Worm (Caenorhabditis elegans) whole organism, L3 larva: ENCODE measurements around the gene smc-4.
A peak's percentile ranks its signal among the peaks of the same experiment; 100 is the strongest.

Source experiments
- R02D3.7 ChIP-seq: fragments of 150-350 bp; optimal IDR thresholded peaks from 2 replicates; lab custom pipeline; 2014; ENCODE audit warnings: missing biosample characterization, missing genetic modification characterization
- ZK546.5 ChIP-seq: sonication (generic microtip); optimal IDR thresholded peaks from 2 replicates; lab custom pipeline; 2017; ENCODE audit warnings: missing biosample characterization, missing genetic modification characterization
- aly-2 ChIP-seq: fragments of 150-350 bp; optimal IDR thresholded peaks from 2 replicates; lab custom pipeline; 2014; ENCODE audit warnings: missing biosample characterization, missing genetic modification characterization
- ama-1 ChIP-seq: fragments of 150-350 bp; optimal IDR thresholded peaks from 2 replicates; lab custom pipeline; 2018
- ceh-16 ChIP-seq: sonication (generic microtip); optimal IDR thresholded peaks from 2 replicates; lab custom pipeline; 2017; ENCODE audit warnings: missing biosample characterization, missing genetic modification characterization
- ceh-28 ChIP-seq: fragments of 150-350 bp; optimal IDR thresholded peaks from 2 replicates; lab custom pipeline; 2014; ENCODE audit warnings: missing biosample characterization, missing genetic modification reagents, missing genetic modification characterization
- ceh-82 ChIP-seq: fragments of 150-350 bp; optimal IDR thresholded peaks from 2 replicates; lab custom pipeline; 2014; ENCODE audit warnings: missing biosample characterization, missing genetic modification characterization
- ceh-9 ChIP-seq: sonication (generic microtip); optimal IDR thresholded peaks from 2 replicates; lab custom pipeline; 2018; ENCODE audit warnings: missing biosample characterization, missing genetic modification characterization
- daf-12 ChIP-seq: fragments of 150-350 bp; optimal IDR thresholded peaks from 2 replicates; lab custom pipeline; 2014; ENCODE audit warnings: missing biosample characterization, missing genetic modification reagents, missing genetic modification characterization
- egl-27 ChIP-seq: sonication (generic microtip); optimal IDR thresholded peaks from 4 replicates; lab custom pipeline; 2017; ENCODE audit warnings: missing biosample characterization, missing genetic modification reagents, missing genetic modification characterization
- egl-5 ChIP-seq: fragments of 150-350 bp; optimal IDR thresholded peaks from 2 replicates; lab custom pipeline; 2017; ENCODE audit warnings: missing biosample characterization, missing genetic modification reagents, missing genetic modification characterization, inconsistent platforms
- elt-1 ChIP-seq: fragments of 150-350 bp; optimal IDR thresholded peaks from 2 replicates; lab custom pipeline; 2014; ENCODE audit warnings: missing biosample characterization, missing genetic modification characterization
- elt-2 ChIP-seq: sonication (generic microtip); optimal IDR thresholded peaks from 2 replicates; lab custom pipeline; 2016; ENCODE audit warnings: missing genetic modification reagents, mild to moderate bottlenecking, missing genetic modification characterization, missing compliant biosample characterization
- elt-3 ChIP-seq, 3 experiments: fragments of 150-350 bp in 1 of 3; sonication (generic microtip) in 2 of 3; optimal IDR thresholded peaks; 2 replicates in 2 of 3; 4 replicates in 1 of 3; lab custom pipeline; 2014 to 2017; ENCODE audit warnings: missing biosample characterization in 3 of 3, missing genetic modification characterization in 3 of 3
- eor-1 ChIP-seq, 2 experiments: fragments of 150-350 bp; optimal IDR thresholded peaks; 2 replicates each; lab custom pipeline; 2014 to 2018; ENCODE audit warnings: missing biosample characterization in 2 of 2, missing genetic modification characterization in 2 of 2
- fkh-10 ChIP-seq: sonication (generic microtip); optimal IDR thresholded peaks from 2 replicates; lab custom pipeline; 2017; ENCODE audit warnings: missing biosample characterization, missing genetic modification reagents, missing genetic modification characterization
- fkh-2 ChIP-seq: fragments of 150-350 bp; optimal IDR thresholded peaks from 2 replicates; lab custom pipeline; 2014; ENCODE audit warnings: missing biosample characterization, missing genetic modification reagents, missing genetic modification characterization
- fos-1 ChIP-seq: fragments of 150-350 bp; optimal IDR thresholded peaks from 2 replicates; lab custom pipeline; 2014; ENCODE audit warnings: missing biosample characterization, missing genetic modification characterization
- hmg-11 ChIP-seq: sonication (generic microtip); optimal IDR thresholded peaks from 2 replicates; lab custom pipeline; 2016; ENCODE audit warnings: missing genetic modification characterization, missing compliant biosample characterization
- jun-1 ChIP-seq: fragments of 150-350 bp; optimal IDR thresholded peaks from 2 replicates; lab custom pipeline; 2014; ENCODE audit warnings: missing biosample characterization, missing genetic modification reagents, missing genetic modification characterization
- lin-15B ChIP-seq: fragments of 150-350 bp; optimal IDR thresholded peaks from 2 replicates; lab custom pipeline; 2014; ENCODE audit warnings: missing biosample characterization, missing genetic modification characterization
- lin-39 ChIP-seq: fragments of 150-350 bp; optimal IDR thresholded peaks from 2 replicates; lab custom pipeline; 2018; ENCODE audit warnings: missing biosample characterization, missing genetic modification reagents, missing genetic modification characterization
- lsy-12 ChIP-seq: sonication (generic microtip); optimal IDR thresholded peaks from 2 replicates; lab custom pipeline; 2016; ENCODE audit warnings: mild to moderate bottlenecking, missing genetic modification characterization, missing compliant biosample characterization
- mdl-1 ChIP-seq: fragments of 150-350 bp; optimal IDR thresholded peaks from 2 replicates; lab custom pipeline; 2014; ENCODE audit warnings: missing biosample characterization, missing genetic modification characterization
- mml-1 ChIP-seq: fragments of 150-350 bp; sonication (generic microtip); optimal IDR thresholded peaks from 3 replicates; lab custom pipeline; 2014; ENCODE audit warnings: missing biosample characterization, missing genetic modification characterization
- nfya-1 ChIP-seq: sonication (generic microtip); optimal IDR thresholded peaks from 2 replicates; lab custom pipeline; 2017; ENCODE audit warnings: missing genetic modification characterization, mild to moderate bottlenecking, missing compliant biosample characterization, antibody characterized with exemption, moderate library complexity; ENCODE audit not compliant: insufficient read depth
- nhr-11 ChIP-seq: fragments of 150-350 bp; optimal IDR thresholded peaks from 2 replicates; lab custom pipeline; 2014; ENCODE audit warnings: missing biosample characterization, missing genetic modification characterization
- nhr-12 ChIP-seq: fragments of 150-350 bp; optimal IDR thresholded peaks from 2 replicates; lab custom pipeline; 2014; ENCODE audit warnings: missing biosample characterization, missing genetic modification characterization
- nhr-23 ChIP-seq: fragments of 150-350 bp; optimal IDR thresholded peaks from 2 replicates; lab custom pipeline; 2014; ENCODE audit warnings: missing biosample characterization, missing genetic modification reagents, missing genetic modification characterization
- nhr-237 ChIP-seq: fragments of 150-350 bp; optimal IDR thresholded peaks from 2 replicates; lab custom pipeline; 2014; ENCODE audit warnings: missing biosample characterization, missing genetic modification characterization
- nhr-25 ChIP-seq: sonication (generic microtip); optimal IDR thresholded peaks from 2 replicates; lab custom pipeline; 2017; ENCODE audit warnings: missing biosample characterization, missing genetic modification characterization
- nhr-28 ChIP-seq: fragments of 150-350 bp; optimal IDR thresholded peaks from 2 replicates; lab custom pipeline; 2014; ENCODE audit warnings: missing biosample characterization, missing genetic modification characterization
- nhr-43 ChIP-seq: sonication (generic microtip); optimal IDR thresholded peaks from 2 replicates; lab custom pipeline; 2016; ENCODE audit warnings: mild to moderate bottlenecking, missing genetic modification characterization, missing compliant biosample characterization; ENCODE audit not compliant: poor library complexity, severe bottlenecking
- nhr-67 ChIP-seq: fragments of 150-350 bp; optimal IDR thresholded peaks from 2 replicates; lab custom pipeline; 2014; ENCODE audit warnings: missing biosample characterization, missing genetic modification characterization
- nhr-76 ChIP-seq: fragments of 150-350 bp; sonication (generic microtip); optimal IDR thresholded peaks from 5 replicates; lab custom pipeline; 2014; ENCODE audit warnings: missing biosample characterization, missing genetic modification characterization
- nhr-77 ChIP-seq: fragments of 150-350 bp; optimal IDR thresholded peaks from 2 replicates; lab custom pipeline; 2014; ENCODE audit warnings: missing biosample characterization, missing genetic modification characterization
- pha-4 ChIP-seq: fragments of 150-350 bp; optimal IDR thresholded peaks from 2 replicates; lab custom pipeline; 2014; ENCODE audit warnings: missing biosample characterization, missing genetic modification reagents, missing genetic modification characterization
- pqm-1 ChIP-seq: fragments of 150-350 bp; optimal IDR thresholded peaks from 2 replicates; lab custom pipeline; 2017; ENCODE audit warnings: missing biosample characterization, missing genetic modification characterization, inconsistent platforms
- sea-2 ChIP-seq: fragments of 150-350 bp; sonication (generic microtip); optimal IDR thresholded peaks from 4 replicates; lab custom pipeline; 2014; ENCODE audit warnings: missing biosample characterization, missing genetic modification reagents, missing genetic modification characterization
- skn-1 ChIP-seq: fragments of 150-350 bp; optimal IDR thresholded peaks from 2 replicates; lab custom pipeline; 2014; ENCODE audit warnings: missing biosample characterization, missing genetic modification characterization
- snpc-4 ChIP-seq: fragments of 150-350 bp; optimal IDR thresholded peaks from 2 replicates; lab custom pipeline; 2014; ENCODE audit warnings: missing biosample characterization, missing genetic modification characterization
- tbx-2 ChIP-seq: sonication (generic microtip); optimal IDR thresholded peaks from 2 replicates; lab custom pipeline; 2016; ENCODE audit warnings: mild to moderate bottlenecking, missing genetic modification characterization, missing compliant biosample characterization
- unc-39 ChIP-seq: sonication (generic microtip); optimal IDR thresholded peaks from 4 replicates; lab custom pipeline; 2017; ENCODE audit warnings: missing biosample characterization, missing genetic modification characterization
- unc-62 ChIP-seq: fragments of 150-350 bp; sonication (generic microtip); optimal IDR thresholded peaks from 4 replicates; lab custom pipeline; 2014; ENCODE audit warnings: missing biosample characterization, missing genetic modification reagents, missing genetic modification characterization
- zag-1 ChIP-seq: fragments of 150-350 bp; optimal IDR thresholded peaks from 2 replicates; lab custom pipeline; 2014; ENCODE audit warnings: missing biosample characterization, missing genetic modification characterization
- ztf-11 ChIP-seq: fragments of 150-350 bp; optimal IDR thresholded peaks from 2 replicates; lab custom pipeline; 2014; ENCODE audit warnings: missing biosample characterization, missing genetic modification characterization
- ztf-4 ChIP-seq: fragments of 150-350 bp; optimal IDR thresholded peaks from 2 replicates; lab custom pipeline; 2014; ENCODE audit warnings: missing biosample characterization, missing genetic modification characterization

The smc-4 gene

DNA sequence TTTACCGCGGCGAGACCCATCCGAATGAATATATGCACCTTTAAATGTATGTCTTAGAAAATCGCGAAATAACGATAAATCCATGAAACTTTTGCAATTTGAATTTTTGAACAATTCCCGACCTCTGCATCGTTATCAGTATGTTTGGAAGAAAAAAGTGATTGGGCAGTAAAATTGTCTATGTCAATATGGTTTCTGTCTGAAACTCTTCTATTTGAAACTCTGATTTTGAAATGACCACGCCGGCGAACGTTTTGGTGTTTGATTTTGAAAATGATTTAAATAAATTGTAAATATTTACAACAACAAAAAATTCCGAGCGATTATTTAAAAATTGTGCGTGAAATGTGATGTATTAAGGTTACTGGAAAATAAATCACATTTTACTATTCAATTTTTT is 26.0 kb upstream of the smc-4 start:
- TF ChIP-seq fos-1 (tag; lab: Kevin White, UChicago) (no peak), nhr-76 (tag; lab: Kevin White, UChicago) (no peak), pqm-1 (tag; lab: Kevin White, UChicago) (peak; percentile 14), elt-2 (tag; lab: Kevin White, UChicago) (peak; percentile 26), lin-15B (tag; lab: Kevin White, UChicago) (no peak), ceh-28 (no peak), eor-1 (tag; optimal IDR thresholded peaks at IDR 0.05; lab: Kevin White, UChicago) (no peak), mml-1 (tag; lab: Kevin White, UChicago) (no peak), egl-27 (tag; lab: Kevin White, UChicago) (no peak), pha-4 (peak; percentile 79)

- TF ChIP-seq skn-1 (tag; lab: Kevin White, UChicago) (no peak), ceh-28 (peak; percentile 9), aly-2 (tag; lab: Kevin White, UChicago) (no peak), nhr-11 (no peak), sea-2 (GFP tag; lab: Kevin White, UChicago) (no peak), ZK546.5 (tag; lab: Kevin White, UChicago) (no peak), ama-1 (lab: Kevin White, UChicago) (peak; percentile 80), snpc-4 (tag; lab: Kevin White, UChicago) (peak; percentile 53), pha-4 (peak; percentile 66), lin-39 (tag; lab: Kevin White, UChicago) (peak; percentile 76), unc-62 (GFP tag; lab: Kevin White, UChicago) (peak; percentile 9), nhr-237 (no peak), ceh-16 (tag; lab: Kevin White, UChicago) (no peak), mml-1 (tag; lab: Kevin White, UChicago) (no peak), hmg-11 (tag; lab: Kevin White, UChicago) (peak; percentile 89), nhr-76 (tag; lab: Kevin White, UChicago) (no peak), tbx-2 (no peak), egl-27 (tag; lab: Kevin White, UChicago) (no peak), daf-12 (no peak), nhr-23 (tag; lab: Kevin White, UChicago) (peak; percentile 72), ceh-82 (tag; lab: Kevin White, UChicago) (peak; percentile 25), R02D3.7 (no peak), ceh-9 (tag; lab: Kevin White, UChicago) (no peak), fos-1 (tag; lab: Kevin White, UChicago) (no peak), elt-3 (tag; optimal IDR thresholded peaks at IDR 0.05; lab: Kevin White, UChicago) (no peak), nhr-67 (tag; lab: Kevin White, UChicago) (no peak), mdl-1 (tag; lab: Kevin White, UChicago) (no peak), elt-2 (tag; lab: Kevin White, UChicago) (peak; percentile 24), nhr-28 (tag; lab: Kevin White, UChicago) (no peak), zag-1 (tag; lab: Kevin White, UChicago) (no peak), lsy-12 (tag; lab: Kevin White, UChicago) (peak; percentile 49), fkh-10 (GFP tag; lab: Kevin White, UChicago) (no peak), nhr-25 (tag; lab: Kevin White, UChicago) (peak; percentile 51), lin-15B (tag; lab: Kevin White, UChicago) (no peak), nhr-43 (no peak), nhr-77 (tag; lab: Kevin White, UChicago) (no peak), egl-5 (tag; lab: Kevin White, UChicago) (peak; percentile 46), pqm-1 (tag; lab: Kevin White, UChicago) (no peak), elt-1 (no peak), eor-1 (tag; optimal IDR thresholded peaks at IDR 0.05; lab: Kevin White, UChicago) (no peak), fkh-2 (tag; lab: Kevin White, UChicago) (no peak), nhr-12 (no peak), unc-39 (tag; lab: Kevin White, UChicago) (no peak), ztf-11 (tag; lab: Kevin White, UChicago) (no peak), ztf-4 (tag; lab: Kevin White, UChicago) (no peak), nfya-1 (tag; lab: Kevin White, UChicago) (peak; percentile 85), jun-1 (tag; lab: Kevin White, UChicago) (no peak)
Observed at ce11 chrIII:4562070-4562788, 25.1 kb upstream of the smc-4 start, which contains the start of gene pan-1. Gene pan-1, plus strand, starts transcription at chrIII:4562738.
